Worm (Caenorhabditis elegans) whole organism, L3 larva: ENCODE data around the gene T23F6.5.

ENCODE experiments used
- elt-1 ChIP-seq: fragments of 150-350 bp; optimal IDR thresholded peaks from 2 replicates; lab custom pipeline; 2014; ENCODE audit warnings: missing biosample characterization, missing genetic modification characterization
- jun-1 ChIP-seq: fragments of 150-350 bp; optimal IDR thresholded peaks from 2 replicates; lab custom pipeline; 2014; ENCODE audit warnings: missing biosample characterization, missing genetic modification reagents, missing genetic modification characterization
- nhr-28 ChIP-seq: fragments of 150-350 bp; optimal IDR thresholded peaks from 2 replicates; lab custom pipeline; 2014; ENCODE audit warnings: missing biosample characterization, missing genetic modification characterization
- snpc-4 ChIP-seq: fragments of 150-350 bp; optimal IDR thresholded peaks from 2 replicates; lab custom pipeline; 2014; ENCODE audit warnings: missing biosample characterization, missing genetic modification characterization
- ztf-4 ChIP-seq: fragments of 150-350 bp; optimal IDR thresholded peaks from 2 replicates; lab custom pipeline; 2014; ENCODE audit warnings: missing biosample characterization, missing genetic modification characterization

DNA sequence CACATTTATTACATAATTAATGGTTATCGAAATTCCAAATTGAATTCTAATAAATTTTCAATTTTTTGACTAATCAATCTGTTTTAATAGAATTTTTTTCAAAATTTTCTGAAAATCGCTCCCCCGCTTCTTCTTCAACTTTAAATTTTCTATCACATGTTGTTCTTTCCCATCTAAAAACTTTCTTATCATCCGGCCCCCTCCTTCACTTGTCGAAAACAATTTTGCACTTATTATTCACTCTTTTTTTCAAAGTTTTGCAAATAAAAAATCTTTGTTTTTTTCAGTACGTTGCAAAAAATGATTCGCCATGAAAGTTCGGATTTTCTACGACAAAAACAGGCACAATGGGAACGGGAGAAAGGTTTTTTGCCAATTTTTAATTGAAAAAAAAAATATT is 53.0 kb downstream of the T23F6.5 start, which contains the start of gene T23B5.3:
- TF ChIP-seq snpc-4 (tag; lab: Kevin White, UChicago) (no peak), elt-1 (tag; lab: Kevin White, UChicago) (no peak), jun-1 (tag; lab: Kevin White, UChicago) (no peak), ztf-4 (tag; lab: Kevin White, UChicago) (no peak), nhr-28 (tag; lab: Kevin White, UChicago) (no peak)
